Fruit fly (Drosophila melanogaster) whole organism, embryonic: ENCODE results near the gene CG14190.

Source experiments
- Ada2b ChIP-seq: fragments of 200-800 bp; sonication (Bioruptor generic); IDR thresholded peaks from 2 replicates; pipeline ENCODE4 v1.3.6; 2022; ENCODE audit warnings: missing biosample characterization, missing genetic modification characterization
- CG1024 ChIP-seq: fragments of 200-800 bp; sonication (Bioruptor generic); IDR thresholded peaks from 2 replicates; pipeline ENCODE4 v1.3.6; 2022; ENCODE audit warnings: missing biosample characterization, missing genetic modification characterization
- CG11695 ChIP-seq: fragments of 200-800 bp; sonication (Bioruptor generic); IDR thresholded peaks from 3 replicates; pipeline ENCODE4 v1.3.6; 2022; ENCODE audit warnings: missing biosample characterization, missing genetic modification characterization
- CG11723 ChIP-seq: fragments of 200-800 bp; sonication (Bioruptor generic); optimal IDR thresholded peaks from 2 replicates; lab custom pipeline; 2017; ENCODE audit warnings: missing biosample characterization, mild to moderate bottlenecking, missing genetic modification characterization
- CG13624 ChIP-seq: fragments of 200-800 bp; sonication (Bioruptor generic); optimal IDR thresholded peaks from 2 replicates; lab custom pipeline; 2016; ENCODE audit warnings: missing biosample characterization, missing genetic modification characterization
- CG14014 ChIP-seq: fragments of 200-800 bp; sonication (Bioruptor generic); IDR thresholded peaks from 2 replicates; pipeline ENCODE4 v1.3.6; 2022; ENCODE audit warnings: missing biosample characterization, missing genetic modification characterization
- CG16813 ChIP-seq: fragments of 200-800 bp; sonication (Bioruptor generic); IDR thresholded peaks from 3 replicates; pipeline ENCODE4 v1.3.6; 2022; ENCODE audit warnings: missing biosample characterization, missing genetic modification characterization; ENCODE audit not compliant: partially characterized antibody
- CG17361 ChIP-seq: fragments of 200-800 bp; sonication (Bioruptor generic); IDR thresholded peaks from 3 replicates; pipeline ENCODE4 v1.3.6; 2022; ENCODE audit warnings: missing biosample characterization, missing genetic modification characterization
- CG17829 ChIP-seq: fragments of 200-800 bp; optimal IDR thresholded peaks from 2 replicates; lab custom pipeline; 2019; ENCODE audit warnings: missing biosample characterization, mild to moderate bottlenecking, missing genetic modification characterization, moderate library complexity
- CG2202 ChIP-seq: fragments of 200-800 bp; sonication (Bioruptor generic); optimal IDR thresholded peaks from 2 replicates; lab custom pipeline; 2018; ENCODE audit warnings: missing biosample characterization, mild to moderate bottlenecking, missing genetic modification characterization
- CG2712 ChIP-seq: fragments of 200-800 bp; optimal IDR thresholded peaks from 3 replicates; lab custom pipeline; 2019; ENCODE audit warnings: missing biosample characterization, mild to moderate bottlenecking, missing genetic modification characterization, moderate library complexity
- CG30431 ChIP-seq: fragments of 200-800 bp; sonication (Bioruptor generic); optimal IDR thresholded peaks from 2 replicates; lab custom pipeline; 2017; ENCODE audit warnings: missing biosample characterization, missing genetic modification characterization
- CG32767 ChIP-seq: fragments of 200-800 bp; sonication (Bioruptor generic); IDR thresholded peaks from 2 replicates; pipeline ENCODE4 v1.3.6; 2022; ENCODE audit warnings: missing biosample characterization, missing genetic modification characterization
- CG6765 ChIP-seq: fragments of 200-800 bp; sonication (Bioruptor generic); optimal IDR thresholded peaks from 3 replicates; lab custom pipeline; 2017; ENCODE audit warnings: missing biosample characterization, mild to moderate bottlenecking, missing genetic modification characterization
- CG6813 ChIP-seq: fragments of 200-800 bp; sonication (Bioruptor generic); optimal IDR thresholded peaks from 2 replicates; lab custom pipeline; 2017; ENCODE audit warnings: missing biosample characterization, missing genetic modification characterization, mild to moderate bottlenecking, moderate library complexity, missing genetic modification reagents
- CG7839 ChIP-seq: fragments of 200-800 bp; sonication (Bioruptor generic); optimal IDR thresholded peaks from 3 replicates; lab custom pipeline; 2018; ENCODE audit warnings: missing biosample characterization, mild to moderate bottlenecking, missing genetic modification characterization, moderate library complexity
- CG9437 ChIP-seq: fragments of 200-800 bp; sonication (Bioruptor generic); optimal IDR thresholded peaks from 2 replicates; lab custom pipeline; 2018; ENCODE audit warnings: missing biosample characterization, mild to moderate bottlenecking, missing genetic modification characterization
- D19A ChIP-seq: fragments of 200-800 bp; optimal IDR thresholded peaks from 3 replicates; lab custom pipeline; 2019; ENCODE audit warnings: missing biosample characterization, mild to moderate bottlenecking, missing genetic modification characterization, moderate library complexity
- MESR4 ChIP-seq: fragments of 200-800 bp; sonication (Bioruptor generic); optimal IDR thresholded peaks from 2 replicates; lab custom pipeline; 2018; ENCODE audit warnings: missing biosample characterization, mild to moderate bottlenecking, missing genetic modification characterization, moderate library complexity
- Med ChIP-seq: fragments of 200-800 bp; sonication (Bioruptor generic); peaks from one replicate; lab custom pipeline; 2016; ENCODE audit warnings: missing biosample characterization, missing genetic modification characterization, mild to moderate bottlenecking, inconsistent platforms, moderate library complexity
- Mrtf ChIP-seq: fragments of 200-800 bp; sonication (Bioruptor generic); IDR thresholded peaks from 3 replicates; pipeline ENCODE4 v1.3.6; 2022; ENCODE audit warnings: missing biosample characterization, missing genetic modification characterization
- Nf-YA ChIP-seq: fragments of 200-800 bp; sonication (Bioruptor generic); IDR thresholded peaks from 2 replicates; pipeline ENCODE4 v1.3.6; 2022; ENCODE audit warnings: missing biosample characterization, missing genetic modification characterization
- Opbp ChIP-seq: fragments of 200-800 bp; sonication (Bioruptor generic); IDR thresholded peaks from 3 replicates; pipeline ENCODE4 v1.3.6; 2022; ENCODE audit warnings: missing biosample characterization, missing genetic modification characterization; ENCODE audit not compliant: partially characterized antibody
- Sry-β ChIP-seq: fragments of 200-800 bp; sonication (Bioruptor generic); optimal IDR thresholded peaks from 2 replicates; lab custom pipeline; 2018; ENCODE audit warnings: missing biosample characterization, mild to moderate bottlenecking, missing genetic modification characterization, moderate library complexity
- TFAM ChIP-seq: fragments of 200-800 bp; sonication (Bioruptor generic); optimal IDR thresholded peaks from 2 replicates; lab custom pipeline; 2017; ENCODE audit warnings: missing biosample characterization, missing genetic modification characterization, inconsistent platforms
- Vsx1 ChIP-seq: fragments of 200-800 bp; sonication (Bioruptor generic); optimal IDR thresholded peaks from 2 replicates; lab custom pipeline; 2017; ENCODE audit warnings: missing biosample characterization, mild to moderate bottlenecking, missing genetic modification characterization, missing genetic modification reagents
- ase ChIP-seq: fragments of 200-800 bp; sonication (Bioruptor generic); IDR thresholded peaks from 3 replicates; pipeline ENCODE4 v1.3.6; 2022; ENCODE audit warnings: missing biosample characterization, missing genetic modification characterization
- ash1 ChIP-seq: fragments of 200-800 bp; sonication (Bioruptor generic); optimal IDR thresholded peaks from 2 replicates; lab custom pipeline; 2018; ENCODE audit warnings: missing biosample characterization, mild to moderate bottlenecking, missing genetic modification characterization
- az2 ChIP-seq: fragments of 200-800 bp; sonication (Bioruptor generic); optimal IDR thresholded peaks from 3 replicates; lab custom pipeline; 2016; ENCODE audit warnings: missing biosample characterization, missing genetic modification characterization
- cad ChIP-seq: fragments of >200 bp; optimal IDR thresholded peaks from 2 replicates; lab custom pipeline; 2017; ENCODE audit warnings: missing biosample characterization, missing genetic modification characterization
- cato ChIP-seq: fragments of 200-800 bp; sonication (Bioruptor generic); optimal IDR thresholded peaks from 2 replicates; lab custom pipeline; 2016; ENCODE audit warnings: missing biosample characterization, missing genetic modification characterization, borderline replicate concordance
- caup ChIP-seq: fragments of 200-800 bp; sonication (Bioruptor generic); optimal IDR thresholded peaks from 3 replicates; lab custom pipeline; 2017; ENCODE audit warnings: missing biosample characterization, mild to moderate bottlenecking, missing genetic modification characterization, moderate library complexity; ENCODE audit not compliant: severe bottlenecking
- dpn ChIP-seq, 2 experiments: fragments of 200-800 bp; sonication (Bioruptor generic); optimal IDR thresholded peaks; 3 replicates each; lab custom pipeline; 2016; ENCODE audit warnings: missing biosample characterization in 2 of 2, missing genetic modification characterization in 2 of 2
- dysf ChIP-seq: fragments of 200-800 bp; sonication (Bioruptor generic); IDR thresholded peaks from 3 replicates; pipeline ENCODE4 v1.3.6; 2022; ENCODE audit warnings: missing biosample characterization, missing genetic modification characterization
- eve ChIP-seq, 2 experiments: fragments of >200 bp; optimal IDR thresholded peaks; 2 replicates each; lab custom pipeline; 2017; ENCODE audit warnings: missing biosample characterization in 2 of 2, missing genetic modification characterization in 2 of 2
- eyg ChIP-seq: fragments of 200-800 bp; sonication (Bioruptor generic); optimal IDR thresholded peaks from 3 replicates; lab custom pipeline; 2016; ENCODE audit warnings: missing biosample characterization, missing genetic modification characterization
- fd96Cb ChIP-seq: fragments of 200-800 bp; sonication (Bioruptor generic); optimal IDR thresholded peaks from 2 replicates; lab custom pipeline; 2018; ENCODE audit warnings: missing biosample characterization, mild to moderate bottlenecking, missing genetic modification characterization, moderate library complexity
- lola ChIP-seq, 3 experiments: fragments of >200 bp in 2 of 3; fragments of 200-800 bp in 1 of 3; sonication (Bioruptor generic) in 1 of 3; optimal IDR thresholded peaks; 2 replicates each; lab custom pipeline; 2017 to 2019; ENCODE audit warnings: missing biosample characterization in 3 of 3, missing genetic modification characterization in 3 of 3, mild to moderate bottlenecking in 1 of 3, moderate library complexity in 1 of 3
- oc ChIP-seq: fragments of 200-800 bp; sonication (Bioruptor generic); optimal IDR thresholded peaks from 2 replicates; lab custom pipeline; 2018; ENCODE audit warnings: missing biosample characterization, mild to moderate bottlenecking, missing genetic modification characterization, moderate library complexity
- pan ChIP-seq, 4 experiments: fragments of >200 bp in 3 of 4; fragments of 200-800 bp in 1 of 4; sonication (Bioruptor generic) in 1 of 4; optimal IDR thresholded peaks in 3 of 4; IDR thresholded peaks in 1 of 4; 2 replicates each; pipeline versions ENCODE4 v1.3.6 to Lab custom; 2017 to 2022; ENCODE audit warnings: missing biosample characterization in 2 of 4, missing genetic modification characterization in 2 of 4, mixed read lengths in 1 of 4
- ranshi ChIP-seq: fragments of 200-800 bp; sonication (Bioruptor generic); IDR thresholded peaks from 2 replicates; pipeline ENCODE4 v1.3.6; 2022; ENCODE audit warnings: missing biosample characterization, missing genetic modification characterization
- sens ChIP-seq: fragments of 200-800 bp; sonication (Bioruptor generic); peaks from one replicate; lab custom pipeline; 2016; ENCODE audit warnings: missing biosample characterization, missing genetic modification characterization
- shn ChIP-seq: fragments of 200-800 bp; sonication (Bioruptor generic); optimal IDR thresholded peaks from 3 replicates; lab custom pipeline; 2016; ENCODE audit warnings: missing biosample characterization, missing genetic modification characterization
- slp2 ChIP-seq: fragments of 200-800 bp; sonication (Bioruptor generic); optimal IDR thresholded peaks from 2 replicates; lab custom pipeline; 2016; ENCODE audit warnings: missing biosample characterization, missing genetic modification characterization
- stwl ChIP-seq: fragments of 200-800 bp; sonication (Bioruptor generic); optimal IDR thresholded peaks from 3 replicates; lab custom pipeline; 2018; ENCODE audit warnings: missing biosample characterization, mild to moderate bottlenecking, missing genetic modification characterization, moderate library complexity
- tx ChIP-seq: fragments of 200-800 bp; sonication (Bioruptor generic); optimal IDR thresholded peaks from 2 replicates; lab custom pipeline; 2016; ENCODE audit warnings: missing biosample characterization, missing genetic modification characterization
- unc-4 ChIP-seq: fragments of 200-800 bp; sonication (Bioruptor generic); IDR thresholded peaks from 2 replicates; pipeline ENCODE4 v1.3.6; 2022; ENCODE audit warnings: missing biosample characterization, missing genetic modification characterization; ENCODE audit not compliant: partially characterized antibody
- wek ChIP-seq: fragments of 200-800 bp; sonication (Bioruptor generic); optimal IDR thresholded peaks from 3 replicates; lab custom pipeline; 2018; ENCODE audit warnings: missing biosample characterization, mild to moderate bottlenecking, missing genetic modification characterization, moderate library complexity
- zen ChIP-seq: fragments of 200-800 bp; sonication (Bioruptor generic); optimal IDR thresholded peaks from 3 replicates; lab custom pipeline; 2018; ENCODE audit warnings: missing biosample characterization, mild to moderate bottlenecking, missing genetic modification characterization, moderate library complexity

Gene CG14190

DNA sequence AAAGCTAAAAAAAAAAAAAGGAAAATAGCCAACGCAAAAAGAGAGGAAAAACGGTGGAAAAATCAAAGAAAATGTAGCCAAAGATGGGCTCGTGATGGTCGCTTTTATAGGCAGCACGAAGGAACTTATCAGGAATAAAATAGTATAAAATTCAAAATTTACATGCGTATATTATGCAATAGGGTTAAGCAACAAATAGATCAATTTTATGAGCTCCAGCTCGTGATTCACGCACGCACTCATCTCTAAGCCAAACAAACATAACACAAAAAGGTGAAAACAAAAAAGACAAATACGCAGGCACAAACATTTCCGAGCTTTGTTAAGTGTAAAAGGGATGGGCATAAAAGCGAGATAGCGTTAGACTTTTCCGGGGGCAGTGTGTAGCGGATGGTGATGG lies 47.8 kb upstream of the CG14190 start (continued):
- TF ChIP-seq CG2712 (tag; lab: Kevin White, UChicago): peak; percentile 65
- TF ChIP-seq az2 (GFP tag; lab: Kevin White, UChicago): peak; percentile 27
- peak; percentile 85 for TF ChIP-seq Med (GFP tag; lab: Kevin White, UChicago)
- 0 out of 3 replicates have a peak, but pooled peaks have one; percentile 27 for TF ChIP-seq Mrtf (GFP tag; lab: Robert Waterston, UW)
- TF ChIP-seq cad (GFP tag; lab: Kevin White, UChicago): no peak
- peak; percentile 45 for TF ChIP-seq CG1024 (GFP tag; lab: Robert Waterston, UW)
- TF ChIP-seq CG2202: peak; percentile 13
- peak; percentile 25 for TF ChIP-seq CG11723 (GFP tag; lab: Kevin White, UChicago)
- peak; percentile 56 for TF ChIP-seq CG7839 (tag; lab: Kevin White, UChicago)
- TF ChIP-seq ase (GFP tag; lab: Robert Waterston, UW): peak; percentile 57; the same call in 2 of the 3 replicates
- TF ChIP-seq CG13624: peak; percentile 3
- peak; percentile 28 for TF ChIP-seq caup
- no peak for TF ChIP-seq Opbp (GFP tag; lab: Robert Waterston, UW)
- peak in 1 of 2 experiments; percentile 74 for TF ChIP-seq eve (GFP tag; optimal IDR thresholded peaks at IDR 0.05; lab: Kevin White, UChicago)
- TF ChIP-seq TFAM (GFP tag; lab: Kevin White, UChicago): no peak
- TF ChIP-seq sens: peak; percentile 88
- peak; percentile 38; the same call in 1 of the 3 replicates for TF ChIP-seq CG16813 (GFP tag; lab: Robert Waterston, UW)
- peak; percentile 59; the same call in 2 of the 3 replicates for TF ChIP-seq CG17361 (GFP tag; lab: Robert Waterston, UW)
- TF ChIP-seq unc-4 (GFP tag; lab: Robert Waterston, UW): peak; percentile 54
- TF ChIP-seq Vsx1 (GFP tag; lab: Kevin White, UChicago): peak; percentile 17
- peak; percentile 54 for TF ChIP-seq fd96Cb (tag; lab: Kevin White, UChicago)
- 0 out of 2 replicates have a peak, but pooled peaks have one; percentile 14 for TF ChIP-seq Nf-YA (GFP tag; lab: Robert Waterston, UW)
- TF ChIP-seq D19A (tag; lab: Kevin White, UChicago): peak; percentile 44
- peak; percentile 21 for TF ChIP-seq cato (GFP tag; lab: Kevin White, UChicago)
- TF ChIP-seq CG17829: peak; percentile 39
- no peak for TF ChIP-seq tx (GFP tag; lab: Kevin White, UChicago)
- TF ChIP-seq ash1 (GFP tag; lab: Kevin White, UChicago): no peak
- TF ChIP-seq CG6765 (GFP tag; lab: Kevin White, UChicago): no peak
- peak; percentile 38 for TF ChIP-seq oc (tag; lab: Kevin White, UChicago)
- TF ChIP-seq MESR4 (GFP tag; lab: Kevin White, UChicago): no peak
- TF ChIP-seq zen (tag; lab: Kevin White, UChicago): no peak
- no peak for TF ChIP-seq CG30431 (GFP tag; lab: Kevin White, UChicago)
- TF ChIP-seq CG6813: peak; percentile 51
- no peak for TF ChIP-seq pan (optimal IDR thresholded peaks at IDR 0.05; lab: Kevin White, UChicago)
- peak in 1 of 2 experiments; percentile 18 for TF ChIP-seq pan (GFP tag; optimal IDR thresholded peaks at IDR 0.05 in 1 of 2, IDR thresholded peaks at IDR 0.05 in 1 of 2)
- TF ChIP-seq dysf: peak; percentile 55
- no peak for TF ChIP-seq CG32767
- TF ChIP-seq CG14014: peak; percentile 41; the same call in 1 of the 2 replicates
- peak; percentile 28 for TF ChIP-seq Sry-β
- peak; percentile 15 for TF ChIP-seq stwl (tag; lab: Kevin White, UChicago)
- no peak for TF ChIP-seq CG9437 (GFP tag; lab: Kevin White, UChicago)
- peak in 1 of 3 experiments; percentile 43 for TF ChIP-seq lola (GFP tag; optimal IDR thresholded peaks at IDR 0.05; lab: Kevin White, UChicago)
- peak; percentile 54; the same call in 2 of the 3 replicates for TF ChIP-seq CG11695 (GFP tag; lab: Robert Waterston, UW)
- peak; percentile 43; the same call in 1 of the 2 replicates for TF ChIP-seq Ada2b (GFP tag; lab: Robert Waterston, UW)
- TF ChIP-seq dpn (GFP tag; optimal IDR thresholded peaks at IDR 0.05; lab: Kevin White, UChicago): peak in 1 of 2 experiments; percentile 27
- no peak for TF ChIP-seq wek
- no peak for TF ChIP-seq shn (GFP tag; lab: Kevin White, UChicago)
- peak; percentile 8 for TF ChIP-seq slp2 (GFP tag; lab: Kevin White, UChicago)
- peak; percentile 31 for TF ChIP-seq eyg
- TF ChIP-seq ranshi (GFP tag; lab: Robert Waterston, UW): peak; percentile 38; the same call in 1 of the 2 replicates
